Fruit fly (Drosophila melanogaster): Measurements from ENCODE around the gene CG15239.

CG15239 gene

DNA sequence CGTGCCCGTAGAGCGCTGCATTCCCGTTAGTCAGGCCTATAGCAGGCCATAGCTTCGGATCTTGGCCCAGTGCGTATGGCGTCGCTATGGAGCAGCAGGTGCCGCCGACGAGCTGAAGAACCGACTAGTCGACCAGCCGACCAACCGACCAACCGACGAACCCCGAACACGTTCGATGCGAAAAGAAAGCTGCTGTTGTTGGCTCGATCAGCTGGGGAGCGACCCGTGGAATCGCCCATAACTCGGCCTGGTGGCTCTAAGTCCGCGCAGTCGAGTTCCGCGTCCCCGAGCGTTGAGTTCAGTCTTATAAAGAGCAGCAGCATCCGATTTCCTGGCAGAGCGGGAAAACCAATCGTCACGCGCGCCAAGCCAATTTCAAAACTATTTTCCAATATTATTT lies at the start of gene CG15239:
Gene CG15239, plus strand, starts transcription at position 265 of the 400 bp plus-strand sequence.
- TF ChIP-seq CG34376 (GFP tag; optimal IDR thresholded peaks at IDR 0.05) (no peak), Oli (tag; optimal IDR thresholded peaks at IDR 0.05) (no peak), CG10267 (tag; optimal IDR thresholded peaks at IDR 0.05) (no peak), zen2 (GFP tag; IDR thresholded peaks at IDR 0.05; ENCODE audit: partially characterized antibody) (0 out of 3 replicates have a peak, but pooled peaks have one; percentile 21), sim (GFP tag; IDR thresholded peaks at IDR 0.05) (no peak), Deaf1 (tag; optimal IDR thresholded peaks at IDR 0.05) (peak; percentile 71), CG17361 (GFP tag; IDR thresholded peaks at IDR 0.05) (no peak), aop (GFP tag; IDR thresholded peaks at IDR 0.05) (no peak), Aef1 (GFP tag; IDR thresholded peaks at IDR 0.05) (no peak), her (GFP tag; optimal IDR thresholded peaks at IDR 0.05) (no peak), prd (optimal IDR thresholded peaks at IDR 0.05) (no peak), prd (GFP tag; IDR thresholded peaks at IDR 0.05) (0 out of 3 replicates have a peak, but pooled peaks have one; percentile 5), gro (GFP tag; optimal IDR thresholded peaks at IDR 0.05) (no peak), B-H2 (GFP tag; optimal IDR thresholded peaks at IDR 0.05) (no peak), CG4707 (GFP tag; optimal IDR thresholded peaks at IDR 0.05) (no peak), inv (GFP tag; IDR thresholded peaks at IDR 0.05; ENCODE audit: partially characterized antibody) (no peak), CG11695 (GFP tag; IDR thresholded peaks at IDR 0.05) (no peak), NFAT (GFP tag; IDR thresholded peaks at IDR 0.05) (no peak), Med (GFP tag) (peak; percentile 28), Hey (tag; optimal IDR thresholded peaks at IDR 0.05) (no peak), Nf-YC (tag; optimal IDR thresholded peaks at IDR 0.05) (no peak), CG12219 (GFP tag; optimal IDR thresholded peaks at IDR 0.05) (no peak), Rx (GFP tag; IDR thresholded peaks at IDR 0.05) (no peak), CG16863 (GFP tag; optimal IDR thresholded peaks at IDR 0.05) (no peak), crol (GFP tag; IDR thresholded peaks at IDR 0.05) (no peak), Jarid2 (GFP tag; optimal IDR thresholded peaks at IDR 0.05) (no peak), Dref (GFP tag; IDR thresholded peaks at IDR 0.05) (no peak), slbo (GFP tag; IDR thresholded peaks at IDR 0.05) (no peak), CG6689 (GFP tag; IDR thresholded peaks at IDR 0.05) (no peak), CG12769 (tag; optimal IDR thresholded peaks at IDR 0.05) (peak; percentile 5), CG5245 (GFP tag; optimal IDR thresholded peaks at IDR 0.05) (no peak), chinmo (GFP tag; IDR thresholded peaks at IDR 0.05; ENCODE audit: partially characterized antibody) (no peak), onecut (GFP tag; IDR thresholded peaks at IDR 0.05) (no peak), CG5180 (GFP tag; optimal IDR thresholded peaks at IDR 0.05) (peak; percentile 97), nerfin-2 (GFP tag; IDR thresholded peaks at IDR 0.05; ENCODE audit: partially characterized antibody) (no peak), E2f1 (GFP tag; IDR thresholded peaks at IDR 0.05) (no peak), CG18764 (GFP tag; optimal IDR thresholded peaks at IDR 0.05) (no peak), hkb (optimal IDR thresholded peaks at IDR 0.05) (no peak), hkb (GFP tag; IDR thresholded peaks at IDR 0.05) (no peak), jigr1 (GFP tag; IDR thresholded peaks at IDR 0.05) (no peak), CG12659 (GFP tag; optimal IDR thresholded peaks at IDR 0.05) (no peak)

DNA sequence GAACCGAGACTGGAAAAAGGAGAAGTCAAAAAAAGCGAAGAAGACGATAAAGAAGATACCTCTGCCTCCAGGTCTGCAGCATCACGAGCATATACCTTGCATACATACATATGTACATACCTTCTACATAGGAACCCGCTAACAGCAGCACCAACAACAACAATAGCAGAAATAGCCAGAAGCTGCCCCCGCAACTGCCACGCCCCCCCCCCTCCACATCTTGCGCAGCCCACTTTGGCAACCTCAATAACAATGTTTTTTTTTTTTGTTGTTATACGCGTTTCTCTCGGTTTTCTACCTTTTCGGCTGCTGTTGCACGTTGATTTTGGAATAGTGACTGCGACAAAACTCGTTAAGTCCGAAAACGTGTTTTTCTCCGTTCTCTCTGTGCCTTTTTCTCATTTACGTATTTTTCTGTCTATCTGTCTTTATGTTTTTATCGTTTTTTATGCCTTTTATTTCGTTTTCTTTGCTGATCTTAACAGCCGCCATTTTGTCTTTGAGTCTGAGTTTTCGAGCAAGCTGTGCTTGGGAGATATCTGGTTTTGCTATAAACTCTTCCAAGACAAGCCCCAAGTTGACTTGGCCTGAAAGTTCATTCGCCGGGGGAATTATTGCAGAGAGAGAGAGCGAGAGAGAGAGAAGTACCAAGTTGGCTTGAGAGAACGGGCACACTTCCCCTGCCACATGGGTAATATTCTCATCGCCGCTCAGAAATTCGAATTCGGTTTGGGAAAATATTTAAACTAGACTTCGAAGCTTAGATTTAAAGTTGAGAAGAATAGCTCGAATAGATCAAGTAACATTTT lies 48.8 kb upstream of the CG15239 start:
- no peak for TF ChIP-seq CG13296 (GFP tag; optimal IDR thresholded peaks at IDR 0.05)
- TF ChIP-seq ssp (GFP tag; IDR thresholded peaks at IDR 0.05), result no peak
- no peak for TF ChIP-seq D19A (tag; optimal IDR thresholded peaks at IDR 0.05)
- TF ChIP-seq sr (GFP tag; IDR thresholded peaks at IDR 0.05), result peak; percentile 57; the same call in 2 of the 3 replicates
- TF ChIP-seq Abd-B (GFP tag; optimal IDR thresholded peaks at IDR 0.05), result no peak
- no peak for TF ChIP-seq aop (GFP tag; IDR thresholded peaks at IDR 0.05)
- TF ChIP-seq CG10565 (GFP tag; optimal IDR thresholded peaks at IDR 0.05), result no peak
- TF ChIP-seq pita (GFP tag; optimal IDR thresholded peaks at IDR 0.05), result peak; percentile 3
- no peak for TF ChIP-seq odd (GFP tag; optimal IDR thresholded peaks at IDR 0.05)
- no peak for TF ChIP-seq CG18764 (GFP tag; optimal IDR thresholded peaks at IDR 0.05)
- TF ChIP-seq CG9437 (GFP tag; optimal IDR thresholded peaks at IDR 0.05), result peak; percentile 74
- no peak for TF ChIP-seq CG7745 (tag; optimal IDR thresholded peaks at IDR 0.05)
- TF ChIP-seq CG6175 (GFP tag; IDR thresholded peaks at IDR 0.05), result peak; percentile 70; the same call in 2 of the 3 replicates
